Fruit fly (Drosophila melanogaster): ENCODE measurements around the gene Srp72.

Gene Srp72

DNA sequence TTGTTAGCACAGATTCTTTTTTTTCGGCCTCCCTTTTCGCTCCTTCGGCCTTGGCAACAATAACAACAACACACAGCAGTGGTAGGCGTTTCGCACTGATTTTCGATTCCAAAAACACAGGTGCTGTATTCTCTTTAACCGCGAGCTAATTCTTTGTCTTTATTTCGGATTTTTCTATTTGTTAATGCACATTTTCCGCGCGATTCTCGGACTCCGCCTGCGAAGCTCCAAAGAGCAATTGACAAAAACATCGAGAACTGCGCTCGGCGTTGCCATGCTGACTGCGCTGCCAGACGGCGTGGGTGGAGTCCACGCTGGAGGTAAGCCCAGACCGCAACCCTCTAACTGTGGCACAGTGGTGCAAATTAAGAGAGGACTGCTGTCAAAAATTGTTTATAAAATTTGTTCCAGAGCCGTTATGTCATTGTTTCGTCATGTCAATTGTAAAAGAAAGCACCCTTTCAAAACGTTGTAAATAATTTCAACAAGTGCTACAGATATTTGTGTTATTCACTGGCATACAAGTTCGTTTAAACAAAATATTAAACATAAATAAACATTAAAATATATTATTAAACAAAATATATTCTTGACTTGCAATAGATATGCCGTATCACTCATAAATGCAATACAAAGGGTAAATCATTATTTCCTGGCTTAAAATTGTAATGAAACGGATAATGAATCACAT lies 31.0 kb upstream of the Srp72 start, which contains the start of the genes DPCoAC and CG5180:
Gene DPCoAC (minus strand): TSS at position 253 of the 691 bp plus-strand sequence.
Gene CG5180 (plus strand): TSS at position 516 of the 691 bp plus-strand sequence.
- TF ChIP-seq fd3F (GFP tag; optimal IDR thresholded peaks at IDR 0.05) (peak; percentile 48), CG7786 (GFP tag; optimal IDR thresholded peaks at IDR 0.05) (peak; percentile 59), HHEX (GFP tag; optimal IDR thresholded peaks at IDR 0.05) (peak; percentile 51), CG11456 (GFP tag; IDR thresholded peaks at IDR 0.05) (peak; percentile 89), Hr39 (optimal IDR thresholded peaks at IDR 0.05) (no peak), Hmr (GFP tag; optimal IDR thresholded peaks at IDR 0.05) (peak; percentile 69), CG31365 (tag; optimal IDR thresholded peaks at IDR 0.05) (no peak), jing (GFP tag; optimal IDR thresholded peaks at IDR 0.05) (no peak), TFAM (GFP tag; optimal IDR thresholded peaks at IDR 0.05) (no peak), p53 (GFP tag; optimal IDR thresholded peaks at IDR 0.05) (peak; percentile 6), pho (GFP tag; optimal IDR thresholded peaks at IDR 0.05) (peak; percentile 70), gro (GFP tag; optimal IDR thresholded peaks at IDR 0.05) (peak; percentile 77), CG13894 (tag; optimal IDR thresholded peaks at IDR 0.05) (peak; percentile 76), GATAe (GFP tag; conservative IDR thresholded peaks at IDR 0.05) (0 out of 2 replicates have a peak, but pooled peaks have one; percentile 13), YL-1 (GFP tag; optimal IDR thresholded peaks at IDR 0.05) (no peak), CG14050 (GFP tag; IDR thresholded peaks at IDR 0.05) (peak; percentile 37; the same call in 2 of the 3 replicates), CG18011 (GFP tag; optimal IDR thresholded peaks at IDR 0.05) (no peak), knrl (GFP tag; IDR thresholded peaks at IDR 0.05; ENCODE audit: partially characterized antibody) (peak; percentile 48), Trl (optimal IDR thresholded peaks at IDR 0.05) (no peak), Trl (GFP tag; optimal IDR thresholded peaks at IDR 0.05) (peak; percentile 38), sna (GFP tag; IDR thresholded peaks at IDR 0.05; ENCODE audit: partially characterized antibody) (no peak), rib (GFP tag; IDR thresholded peaks at IDR 0.05) (peak; percentile 74), Dip2 (GFP tag; IDR thresholded peaks at IDR 0.05) (no peak), CG13775 (GFP tag; optimal IDR thresholded peaks at IDR 0.05) (peak; percentile 58), croc (GFP tag; conservative IDR thresholded peaks at IDR 0.05) (peak; percentile 35; the same call in 1 of the 3 replicates), CG1602 (GFP tag; optimal IDR thresholded peaks at IDR 0.05) (peak; percentile 55), CG8359 (GFP tag; optimal IDR thresholded peaks at IDR 0.05; ENCODE audit: borderline replicate concordance) (no peak), Sox100B (GFP tag; optimal IDR thresholded peaks at IDR 0.05) (peak; percentile 48), sisA (GFP tag; IDR thresholded peaks at IDR 0.05) (peak; percentile 77), klu (GFP tag; IDR thresholded peaks at IDR 0.05) (peak; percentile 87), sens (GFP tag) (peak; percentile 78), h (optimal IDR thresholded peaks at IDR 0.05) (no peak), CG9609 (GFP tag; optimal IDR thresholded peaks at IDR 0.05) (peak; percentile 74), Atf-2 (GFP tag; optimal IDR thresholded peaks at IDR 0.05) (peak; percentile 39), Mrtf (GFP tag; IDR thresholded peaks at IDR 0.05) (peak; percentile 71; the same call in 2 of the 3 replicates), CG11504 (tag; optimal IDR thresholded peaks at IDR 0.05) (peak; percentile 66), luna (GFP tag; optimal IDR thresholded peaks at IDR 0.05) (no peak), Mes4 (GFP tag; optimal IDR thresholded peaks at IDR 0.05) (peak; percentile 14), Dfd (GFP tag; optimal IDR thresholded peaks at IDR 0.05) (no peak), CG9932 (GFP tag; IDR thresholded peaks at IDR 0.05) (peak; percentile 91), Taf1 (GFP tag; IDR thresholded peaks at IDR 0.05) (peak; percentile 35; the same call in 1 of the 2 replicates), CG4282 (GFP tag; optimal IDR thresholded peaks at IDR 0.05) (peak; percentile 99), CG11695 (GFP tag; IDR thresholded peaks at IDR 0.05) (no peak), NFAT (GFP tag; IDR thresholded peaks at IDR 0.05) (peak; percentile 92), C15 (GFP tag; IDR thresholded peaks at IDR 0.05) (no peak), CG6854 (GFP tag; optimal IDR thresholded peaks at IDR 0.05) (peak; percentile 57), E2f2 (GFP tag; IDR thresholded peaks at IDR 0.05) (peak; percentile 12; the same call in 1 of the 2 replicates), Doc2 (GFP tag; IDR thresholded peaks at IDR 0.05) (no peak), ems (GFP tag; optimal IDR thresholded peaks at IDR 0.05) (peak; percentile 33), CG4854 (GFP tag; optimal IDR thresholded peaks at IDR 0.05) (peak; percentile 24), tio (GFP tag; optimal IDR thresholded peaks at IDR 0.05) (peak; percentile 64), Adf1 (GFP tag; IDR thresholded peaks at IDR 0.05) (peak; percentile 83)
